Fruit fly (Drosophila melanogaster): Measurements from ENCODE around the gene Hmt-1.
A peak's percentile ranks its signal among the peaks of the same experiment; 100 is the strongest.

The Hmt-1 gene

DNA sequence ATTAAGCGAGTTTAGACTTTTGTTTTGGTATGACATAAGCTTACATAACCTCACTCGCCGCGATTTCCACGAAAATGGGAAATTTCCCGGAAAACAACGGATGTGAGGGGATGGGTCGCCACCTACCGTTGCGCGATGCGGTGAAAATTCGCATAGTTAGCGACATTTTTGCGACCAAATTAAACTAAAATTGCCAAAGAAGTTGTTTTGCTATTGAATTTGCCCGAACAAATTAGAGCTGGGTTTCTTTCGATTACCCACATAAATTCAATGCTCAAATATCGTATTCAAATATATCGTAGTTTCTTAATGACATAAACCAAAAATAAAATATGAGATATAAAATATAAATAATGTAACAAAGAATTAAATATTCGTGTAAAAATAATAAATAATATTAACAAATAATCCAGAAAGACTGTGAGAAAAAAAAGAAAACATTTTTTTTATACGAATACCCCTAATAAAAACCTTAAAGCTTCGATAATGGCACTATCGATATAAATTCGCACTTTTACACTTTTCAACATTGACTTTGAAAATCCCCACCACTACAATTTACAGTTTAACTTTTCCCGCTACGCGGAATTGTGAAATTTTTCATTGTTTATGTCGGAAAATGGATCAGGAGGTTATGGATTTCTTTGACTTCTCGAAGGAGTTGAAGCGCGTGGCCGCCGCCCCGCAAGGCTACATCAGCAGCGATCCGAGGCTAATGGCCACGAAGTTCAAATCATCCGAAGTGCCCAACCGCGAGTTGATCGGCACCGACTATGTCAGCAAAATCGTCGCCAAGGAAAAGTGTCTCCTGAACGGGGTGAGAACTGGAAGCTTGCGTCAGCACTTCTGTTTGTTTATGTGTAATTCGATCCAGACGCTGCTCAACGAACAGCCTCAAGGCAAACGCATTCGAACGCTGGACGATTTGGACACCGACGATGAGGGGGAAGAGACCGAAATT, 20.1 kb downstream of the Hmt-1 start, which contains the start of the genes ND-23 and spn-E (continued):
- TF ChIP-seq pita (GFP tag; optimal IDR thresholded peaks at IDR 0.05) (no peak), BtbVII (GFP tag; optimal IDR thresholded peaks at IDR 0.05) (no peak), wor (GFP tag; IDR thresholded peaks at IDR 0.05) (no peak), Mes4 (GFP tag; optimal IDR thresholded peaks at IDR 0.05) (no peak), CG4617 (GFP tag; optimal IDR thresholded peaks at IDR 0.05; ENCODE audit: borderline replicate concordance) (peak; percentile 50), bab2 (GFP tag; optimal IDR thresholded peaks at IDR 0.05) (no peak), tio (GFP tag; optimal IDR thresholded peaks at IDR 0.05) (no peak), odd (GFP tag; optimal IDR thresholded peaks at IDR 0.05) (no peak), zfh2 (GFP tag; optimal IDR thresholded peaks at IDR 0.05) (no peak), CG11723 (GFP tag; optimal IDR thresholded peaks at IDR 0.05) (no peak), CG18599 (GFP tag; optimal IDR thresholded peaks at IDR 0.05) (peak; percentile 48), CG14441 (GFP tag; IDR thresholded peaks at IDR 0.05) (no peak), ftz-f1 (GFP tag; optimal IDR thresholded peaks at IDR 0.05) (no peak), Meics (GFP tag; optimal IDR thresholded peaks at IDR 0.05) (peak; percentile 43), fru (optimal IDR thresholded peaks at IDR 0.05) (no peak), GATAe (GFP tag; conservative IDR thresholded peaks at IDR 0.05) (0 out of 2 replicates have a peak, but pooled peaks have one; percentile 14), CG10979 (tag; optimal IDR thresholded peaks at IDR 0.05) (peak; percentile 58), sima (GFP tag; optimal IDR thresholded peaks at IDR 0.05) (no peak), CG8924 (tag; optimal IDR thresholded peaks at IDR 0.05) (peak; percentile 54), salm (tag; optimal IDR thresholded peaks at IDR 0.05) (no peak), CG34422 (GFP tag; IDR thresholded peaks at IDR 0.05) (no peak; the same call in 2 of the 3 replicates), CG4282 (GFP tag; optimal IDR thresholded peaks at IDR 0.05) (no peak), CG7987 (GFP tag; optimal IDR thresholded peaks at IDR 0.05) (no peak), Ravus (GFP tag; IDR thresholded peaks at IDR 0.05) (no peak), prd (optimal IDR thresholded peaks at IDR 0.05) (no peak), prd (GFP tag; IDR thresholded peaks at IDR 0.05) (peak; percentile 58), danr (GFP tag; IDR thresholded peaks at IDR 0.05) (no peak), kni (GFP tag; optimal IDR thresholded peaks at IDR 0.05) (no peak), Gsc (GFP tag; IDR thresholded peaks at IDR 0.05) (no peak), crp (GFP tag; optimal IDR thresholded peaks at IDR 0.05) (no peak), Hr3 (GFP tag; optimal IDR thresholded peaks at IDR 0.05) (peak; percentile 55), slp2 (GFP tag; optimal IDR thresholded peaks at IDR 0.05) (no peak), CG9817 (tag; optimal IDR thresholded peaks at IDR 0.05) (peak; percentile 49), ranshi (GFP tag; IDR thresholded peaks at IDR 0.05) (peak; percentile 41; the same call in 1 of the 2 replicates), vnd (GFP tag; IDR thresholded peaks at IDR 0.05; ENCODE audit: partially characterized antibody) (peak; percentile 58; the same call in 2 of the 3 replicates), maf-S (GFP tag; optimal IDR thresholded peaks at IDR 0.05) (no peak), CG17359 (tag; optimal IDR thresholded peaks at IDR 0.05) (peak; percentile 28), Gug (GFP tag; IDR thresholded peaks at IDR 0.05) (no peak), gce (GFP tag; IDR thresholded peaks at IDR 0.05) (no peak), Doc2 (GFP tag; IDR thresholded peaks at IDR 0.05) (no peak), abd-A (tag; optimal IDR thresholded peaks at IDR 0.05) (no peak), CG9215 (GFP tag; IDR thresholded peaks at IDR 0.05) (peak; percentile 55; the same call in 1 of the 2 replicates), Kr (GFP tag; optimal IDR thresholded peaks at IDR 0.05) (no peak), otp (GFP tag; IDR thresholded peaks at IDR 0.05) (no peak), dysf (GFP tag; IDR thresholded peaks at IDR 0.05) (peak; percentile 16; the same call in 1 of the 3 replicates), ham (GFP tag; IDR thresholded peaks at IDR 0.05) (no peak), ac (GFP tag; optimal IDR thresholded peaks at IDR 0.05) (no peak), Chrac-16 (GFP tag; optimal IDR thresholded peaks at IDR 0.05) (peak; percentile 60), MESR4 (GFP tag; optimal IDR thresholded peaks at IDR 0.05) (peak; percentile 81), CG11456 (GFP tag; IDR thresholded peaks at IDR 0.05) (no peak)
